Fruit fly (Drosophila melanogaster) whole organism, embryonic: ENCODE measurements around the gene Dop1R2.

Source experiments
- C15 ChIP-seq: fragments of 200-800 bp; sonication (Bioruptor generic); IDR thresholded peaks from 3 replicates; pipeline ENCODE4 v1.3.6; 2022; ENCODE audit warnings: missing biosample characterization, missing genetic modification characterization
- CG10147 ChIP-seq: fragments of 200-800 bp; sonication (Bioruptor generic); optimal IDR thresholded peaks from 2 replicates; lab custom pipeline; 2019; ENCODE audit warnings: missing biosample characterization, mild to moderate bottlenecking, missing genetic modification characterization, moderate library complexity
- CG10267 ChIP-seq: fragments of 200-800 bp; sonication (Bioruptor generic); optimal IDR thresholded peaks from 2 replicates; lab custom pipeline; 2018; ENCODE audit warnings: missing biosample characterization, mild to moderate bottlenecking, missing genetic modification characterization, moderate library complexity
- CG10321 ChIP-seq: fragments of 200-800 bp; sonication (Bioruptor generic); IDR thresholded peaks from 2 replicates; pipeline ENCODE4 v1.3.6; 2022; ENCODE audit warnings: missing biosample characterization, missing genetic modification characterization
- CG11560 ChIP-seq: fragments of 200-800 bp; sonication (Bioruptor generic); IDR thresholded peaks from 3 replicates; pipeline ENCODE4 v1.3.6; 2022; ENCODE audit warnings: missing biosample characterization, missing genetic modification characterization
- CG12299 ChIP-seq: fragments of 200-800 bp; sonication (Bioruptor generic); optimal IDR thresholded peaks from 2 replicates; lab custom pipeline; 2018; ENCODE audit warnings: missing biosample characterization, mild to moderate bottlenecking, missing genetic modification characterization
- CG12391 ChIP-seq: fragments of 200-800 bp; sonication (Bioruptor generic); optimal IDR thresholded peaks from 3 replicates; lab custom pipeline; 2018; ENCODE audit warnings: missing biosample characterization, mild to moderate bottlenecking, missing genetic modification characterization, moderate library complexity
- CG13624 ChIP-seq: fragments of 200-800 bp; sonication (Bioruptor generic); optimal IDR thresholded peaks from 2 replicates; lab custom pipeline; 2016; ENCODE audit warnings: missing biosample characterization, missing genetic modification characterization
- CG13894 ChIP-seq: fragments of 200-800 bp; sonication (Bioruptor generic); optimal IDR thresholded peaks from 3 replicates; lab custom pipeline; 2018; ENCODE audit warnings: missing biosample characterization, mild to moderate bottlenecking, missing genetic modification characterization, moderate library complexity
- CG1529 ChIP-seq: fragments of 200-800 bp; sonication (Bioruptor generic); optimal IDR thresholded peaks from 3 replicates; lab custom pipeline; 2018; ENCODE audit warnings: missing biosample characterization, missing genetic modification characterization
- CG15514 ChIP-seq: fragments of 200-800 bp; sonication (Bioruptor generic); optimal IDR thresholded peaks from 3 replicates; lab custom pipeline; 2017; ENCODE audit warnings: missing biosample characterization, missing genetic modification characterization, mild to moderate bottlenecking, moderate library complexity, missing genetic modification reagents
- CG1647 ChIP-seq: fragments of 200-800 bp; sonication (Bioruptor generic); optimal IDR thresholded peaks from 3 replicates; lab custom pipeline; 2016; ENCODE audit warnings: missing biosample characterization, missing genetic modification characterization
- CG17802 ChIP-seq: fragments of 200-800 bp; sonication (Bioruptor generic); optimal IDR thresholded peaks from 2 replicates; lab custom pipeline; 2018; ENCODE audit warnings: missing biosample characterization, mild to moderate bottlenecking, missing genetic modification characterization, moderate library complexity
- CG2712 ChIP-seq: fragments of 200-800 bp; optimal IDR thresholded peaks from 3 replicates; lab custom pipeline; 2019; ENCODE audit warnings: missing biosample characterization, mild to moderate bottlenecking, missing genetic modification characterization, moderate library complexity
- CG30403 ChIP-seq: fragments of 200-800 bp; sonication (Bioruptor generic); optimal IDR thresholded peaks from 3 replicates; lab custom pipeline; 2016; ENCODE audit warnings: missing biosample characterization, missing genetic modification characterization
- CG3065 ChIP-seq: fragments of 200-800 bp; sonication (Bioruptor generic); optimal IDR thresholded peaks from 2 replicates; lab custom pipeline; 2016; ENCODE audit warnings: missing biosample characterization, missing genetic modification characterization
- CG31365 ChIP-seq: fragments of 200-800 bp; sonication (Bioruptor generic); optimal IDR thresholded peaks from 2 replicates; lab custom pipeline; 2018; ENCODE audit warnings: missing biosample characterization, mild to moderate bottlenecking, missing genetic modification characterization
- CG32767 ChIP-seq: fragments of 200-800 bp; sonication (Bioruptor generic); IDR thresholded peaks from 2 replicates; pipeline ENCODE4 v1.3.6; 2022; ENCODE audit warnings: missing biosample characterization, missing genetic modification characterization
- CG4360 ChIP-seq: fragments of 200-800 bp; sonication (Bioruptor generic); IDR thresholded peaks from 2 replicates; pipeline ENCODE4 v1.3.6; 2022; ENCODE audit warnings: missing biosample characterization, missing genetic modification characterization
- CG5180 ChIP-seq: fragments of 200-800 bp; sonication (Bioruptor generic); optimal IDR thresholded peaks from 3 replicates; lab custom pipeline; 2017; ENCODE audit warnings: missing biosample characterization, missing genetic modification characterization, mild to moderate bottlenecking, moderate library complexity, missing genetic modification reagents
- CG6765 ChIP-seq: fragments of 200-800 bp; sonication (Bioruptor generic); optimal IDR thresholded peaks from 3 replicates; lab custom pipeline; 2017; ENCODE audit warnings: missing biosample characterization, mild to moderate bottlenecking, missing genetic modification characterization
- CG7745 ChIP-seq: fragments of 200-800 bp; sonication (Bioruptor generic); optimal IDR thresholded peaks from 2 replicates; lab custom pipeline; 2018; ENCODE audit warnings: missing biosample characterization, mild to moderate bottlenecking, missing genetic modification characterization, moderate library complexity
- CG8388 ChIP-seq: fragments of 200-800 bp; sonication (Bioruptor generic); optimal IDR thresholded peaks from 2 replicates; lab custom pipeline; 2019; ENCODE audit warnings: missing biosample characterization, mild to moderate bottlenecking, missing genetic modification characterization, moderate library complexity
- CG9609 ChIP-seq: fragments of 200-800 bp; sonication (Bioruptor generic); optimal IDR thresholded peaks from 3 replicates; lab custom pipeline; 2016; ENCODE audit warnings: missing biosample characterization, missing genetic modification characterization
- CG9727 ChIP-seq: fragments of 200-800 bp; sonication (Bioruptor generic); optimal IDR thresholded peaks from 3 replicates; lab custom pipeline; 2017; ENCODE audit warnings: missing biosample characterization, mild to moderate bottlenecking, missing genetic modification characterization
- CG9876 ChIP-seq: fragments of 200-800 bp; sonication (Bioruptor generic); optimal IDR thresholded peaks from 2 replicates; lab custom pipeline; 2016; ENCODE audit warnings: missing biosample characterization, missing genetic modification characterization
- Fer3 ChIP-seq: fragments of 200-800 bp; sonication (Bioruptor generic); optimal IDR thresholded peaks from 2 replicates; lab custom pipeline; 2018; ENCODE audit warnings: missing biosample characterization, mild to moderate bottlenecking, missing genetic modification characterization, moderate library complexity
- Hey ChIP-seq: fragments of 200-800 bp; sonication (Bioruptor generic); optimal IDR thresholded peaks from 3 replicates; lab custom pipeline; 2018; ENCODE audit warnings: missing biosample characterization, mild to moderate bottlenecking, missing genetic modification characterization
- Hr3 ChIP-seq: fragments of 200-800 bp; sonication (Bioruptor generic); optimal IDR thresholded peaks from 3 replicates; lab custom pipeline; 2016; ENCODE audit warnings: missing biosample characterization, missing genetic modification characterization
- Lpt ChIP-seq: fragments of >200 bp; optimal IDR thresholded peaks from 2 replicates; lab custom pipeline; 2018; ENCODE audit warnings: missing biosample characterization, missing genetic modification characterization
- Nf-YB ChIP-seq: fragments of 200-800 bp; sonication (Bioruptor generic); optimal IDR thresholded peaks from 3 replicates; lab custom pipeline; 2019; ENCODE audit warnings: missing biosample characterization, mild to moderate bottlenecking, missing genetic modification characterization, moderate library complexity
- Ravus ChIP-seq: fragments of 200-800 bp; sonication (Bioruptor generic); IDR thresholded peaks from 2 replicates; pipeline ENCODE4 v1.3.6; 2022; ENCODE audit warnings: missing biosample characterization, missing genetic modification characterization
- Tbp ChIP-seq: fragments of >200 bp; optimal IDR thresholded peaks from 2 replicates; lab custom pipeline; 2018; ENCODE audit warnings: missing biosample characterization, missing genetic modification characterization
- ash1 ChIP-seq: fragments of 200-800 bp; sonication (Bioruptor generic); optimal IDR thresholded peaks from 2 replicates; lab custom pipeline; 2018; ENCODE audit warnings: missing biosample characterization, mild to moderate bottlenecking, missing genetic modification characterization
- bab2 ChIP-seq: fragments of 200-800 bp; sonication (Bioruptor generic); optimal IDR thresholded peaks from 2 replicates; lab custom pipeline; 2016; ENCODE audit warnings: missing biosample characterization, missing genetic modification characterization
- danr ChIP-seq: fragments of 200-800 bp; sonication (Bioruptor generic); IDR thresholded peaks from 2 replicates; pipeline ENCODE4 v1.3.6; 2022; ENCODE audit warnings: missing biosample characterization, missing genetic modification characterization
- dmrt99B ChIP-seq: fragments of 200-800 bp; sonication (Bioruptor generic); optimal IDR thresholded peaks from 2 replicates; lab custom pipeline; 2018; ENCODE audit warnings: missing biosample characterization, mild to moderate bottlenecking, missing genetic modification characterization, moderate library complexity
- ems ChIP-seq: fragments of 200-800 bp; sonication (Bioruptor generic); optimal IDR thresholded peaks from 3 replicates; lab custom pipeline; 2016; ENCODE audit warnings: missing biosample characterization, missing genetic modification characterization
- exex ChIP-seq: fragments of 200-800 bp; sonication (Bioruptor generic); optimal IDR thresholded peaks from 4 replicates; lab custom pipeline; 2018; ENCODE audit warnings: missing biosample characterization, mild to moderate bottlenecking, missing genetic modification characterization, moderate library complexity
- hkb ChIP-seq, 2 experiments: fragments of 200-800 bp in 1 of 2; fragments of >200 bp in 1 of 2; sonication (Bioruptor generic) in 1 of 2; IDR thresholded peaks in 1 of 2; optimal IDR thresholded peaks in 1 of 2; 2 replicates each; pipeline versions ENCODE4 v1.3.6 to Lab custom; 2017 to 2022; ENCODE audit warnings: missing biosample characterization in 1 of 2, missing genetic modification characterization in 1 of 2
- mirr ChIP-seq: fragments of 200-800 bp; sonication (Bioruptor generic); optimal IDR thresholded peaks from 3 replicates; lab custom pipeline; 2018; ENCODE audit warnings: missing biosample characterization, mild to moderate bottlenecking, missing genetic modification characterization
- otp ChIP-seq: fragments of 200-800 bp; sonication (Bioruptor generic); IDR thresholded peaks from 3 replicates; pipeline ENCODE4, ENCODE4 v1.3.6; 2022; ENCODE audit warnings: missing biosample characterization, missing genetic modification characterization
- p53 ChIP-seq: fragments of 200-800 bp; sonication (Bioruptor generic); optimal IDR thresholded peaks from 2 replicates; lab custom pipeline; 2016; ENCODE audit warnings: missing biosample characterization, missing genetic modification characterization
- pfk ChIP-seq: fragments of 200-800 bp; sonication (Bioruptor generic); optimal IDR thresholded peaks from 2 replicates; lab custom pipeline; 2018; ENCODE audit warnings: missing biosample characterization, mild to moderate bottlenecking, missing genetic modification characterization, moderate library complexity
- sens ChIP-seq: fragments of 200-800 bp; sonication (Bioruptor generic); peaks from one replicate; lab custom pipeline; 2016; ENCODE audit warnings: missing biosample characterization, missing genetic modification characterization
- seq ChIP-seq: fragments of 200-800 bp; sonication (Bioruptor generic); IDR thresholded peaks from 2 replicates; pipeline ENCODE4 v1.3.6; 2022; ENCODE audit warnings: missing biosample characterization, missing genetic modification characterization
- sug ChIP-seq: fragments of 200-800 bp; optimal IDR thresholded peaks from 2 replicates; lab custom pipeline; 2019; ENCODE audit warnings: missing biosample characterization, mild to moderate bottlenecking, missing genetic modification characterization, moderate library complexity
- toy ChIP-seq: fragments of 200-800 bp; sonication (Bioruptor generic); IDR thresholded peaks from 2 replicates; pipeline ENCODE4 v1.3.6; 2022; ENCODE audit warnings: missing biosample characterization, missing genetic modification characterization
- unc-4 ChIP-seq: fragments of 200-800 bp; sonication (Bioruptor generic); IDR thresholded peaks from 2 replicates; pipeline ENCODE4 v1.3.6; 2022; ENCODE audit warnings: missing biosample characterization, missing genetic modification characterization; ENCODE audit not compliant: partially characterized antibody

Gene Dop1R2

dm6 chr3R:29681241-29681640, 21.5 kb upstream of the Dop1R2 start:
- TF ChIP-seq sug (peak; percentile 55), exex (tag; lab: Kevin White, UChicago) (peak; percentile 78), sens (GFP tag; lab: Kevin White, UChicago) (peak; percentile 11), CG13624 (GFP tag; lab: Kevin White, UChicago) (no peak), CG13894 (tag; lab: Kevin White, UChicago) (peak; percentile 11)

dm6 chr3R:29675333-29675732, 15.5 kb upstream of the Dop1R2 start, which contains the start of the genes Bub3 and Cap-D2:
TSS of gene Bub3 (minus strand) at chr3R:29675421.
TSS of gene Cap-D2 (plus strand) at chr3R:29675651.
- peak; percentile 60 for TF ChIP-seq Fer3 (tag; lab: Kevin White, UChicago)
- TF ChIP-seq CG6765 (GFP tag; lab: Kevin White, UChicago): peak; percentile 7
- 0 out of 2 replicates have a peak, but pooled peaks have one; percentile 12 for TF ChIP-seq danr (GFP tag; lab: Robert Waterston, UW)
- peak; percentile 41 for TF ChIP-seq Nf-YB
- peak; percentile 59 for TF ChIP-seq Hr3
- no peak for TF ChIP-seq CG10321 (GFP tag; lab: Robert Waterston, UW)
- TF ChIP-seq unc-4: peak; percentile 84
- no peak for TF ChIP-seq CG10147 (GFP tag; lab: Kevin White, UChicago)
- TF ChIP-seq C15 (GFP tag; lab: Robert Waterston, UW): no peak
- TF ChIP-seq CG9727 (GFP tag; lab: Kevin White, UChicago): peak; percentile 69
- no peak for TF ChIP-seq CG7745 (tag; lab: Kevin White, UChicago)
- peak; percentile 51 for TF ChIP-seq CG12299
- TF ChIP-seq dmrt99B (tag; lab: Kevin White, UChicago): no peak
- TF ChIP-seq Tbp (GFP tag; lab: Kevin White, UChicago): no peak
- no peak for TF ChIP-seq Ravus (GFP tag; lab: Robert Waterston, UW)
- TF ChIP-seq CG17802 (tag; lab: Kevin White, UChicago): peak; percentile 37
- peak; percentile 63 for TF ChIP-seq CG9609 (GFP tag; lab: Kevin White, UChicago)
- peak; percentile 33 for TF ChIP-seq p53 (GFP tag; lab: Kevin White, UChicago)
- no peak for TF ChIP-seq Lpt (GFP tag; lab: Kevin White, UChicago)
- TF ChIP-seq otp (GFP tag; lab: Robert Waterston, UW): 0 out of 3 replicates have a peak, but pooled peaks have one; percentile 60
- TF ChIP-seq CG8388 (GFP tag; lab: Kevin White, UChicago): peak; percentile 62
- TF ChIP-seq Hey: no peak
- TF ChIP-seq CG10267: peak; percentile 65
- TF ChIP-seq CG4360 (GFP tag; lab: Robert Waterston, UW): no peak
- peak; percentile 73 for TF ChIP-seq bab2 (GFP tag; lab: Kevin White, UChicago)
- no peak for TF ChIP-seq CG1529 (GFP tag; lab: Kevin White, UChicago)
- TF ChIP-seq CG11560 (tag; lab: Robert Waterston, UW): no peak
- peak; percentile 79 for TF ChIP-seq CG12391
- TF ChIP-seq CG30403: peak; percentile 77
- no peak for TF ChIP-seq mirr (GFP tag; lab: Kevin White, UChicago)
- TF ChIP-seq sug: no peak
- TF ChIP-seq ems (GFP tag; lab: Kevin White, UChicago): peak; percentile 79
- peak; percentile 73 for TF ChIP-seq CG2712 (tag; lab: Kevin White, UChicago)
- TF ChIP-seq toy (GFP tag; lab: Robert Waterston, UW): no peak
- peak; percentile 56 for TF ChIP-seq CG9876
- TF ChIP-seq CG15514 (GFP tag; lab: Kevin White, UChicago): peak; percentile 53
- peak; percentile 12 for TF ChIP-seq hkb (optimal IDR thresholded peaks at IDR 0.05; lab: Kevin White, UChicago)
- peak; percentile 80 for TF ChIP-seq hkb (GFP tag; IDR thresholded peaks at IDR 0.05; lab: Robert Waterston, UW)
- no peak for TF ChIP-seq CG3065 (GFP tag; lab: Kevin White, UChicago)
- TF ChIP-seq CG32767 (GFP tag; lab: Robert Waterston, UW): peak; percentile 26; the same call in 1 of the 2 replicates
- TF ChIP-seq seq (GFP tag; lab: Robert Waterston, UW): peak; percentile 58
- TF ChIP-seq pfk (GFP tag; lab: Kevin White, UChicago): no peak
- TF ChIP-seq CG1647 (GFP tag; lab: Kevin White, UChicago): peak; percentile 62
- TF ChIP-seq ash1 (GFP tag; lab: Kevin White, UChicago): no peak
- TF ChIP-seq CG5180 (GFP tag; lab: Kevin White, UChicago): no peak
- TF ChIP-seq CG31365 (tag; lab: Kevin White, UChicago): peak; percentile 14
